Fruit fly (Drosophila melanogaster) Kc167 (cell line): ENCODE measurements around the gene Wnt10.

Experiments
- Myc ChIP-seq: fragments of >200 bp; optimal IDR thresholded peaks from 2 replicates; lab custom pipeline; 2017; ENCODE audit warnings: missing external identifiers
- Sin3A ChIP-seq: fragments of >200 bp; optimal IDR thresholded peaks from 2 replicates; lab custom pipeline; 2018; ENCODE audit warnings: missing external identifiers
- h ChIP-seq: fragments of >200 bp; optimal IDR thresholded peaks from 3 replicates; lab custom pipeline; 2018; ENCODE audit warnings: missing external identifiers
- insv ChIP-seq: fragments of >200 bp; optimal IDR thresholded peaks from 3 replicates; lab custom pipeline; 2018; ENCODE audit warnings: missing external identifiers
- psq ChIP-seq: fragments of >200 bp; optimal IDR thresholded peaks from 2 replicates; lab custom pipeline; 2017; ENCODE audit warnings: missing external identifiers
- ttk ChIP-seq: sonication (Bioruptor generic); optimal IDR thresholded peaks from 2 replicates; lab custom pipeline; 2017; ENCODE audit warnings: missing external identifiers

- TF ChIP-seq ttk (lab: Kevin White, UChicago) = no peak
- no peak for TF ChIP-seq h (lab: Kevin White, UChicago)
- TF ChIP-seq insv (lab: Kevin White, UChicago) = no peak
- TF ChIP-seq Sin3A (lab: Kevin White, UChicago) = no peak
- no peak for TF ChIP-seq psq (lab: Kevin White, UChicago)
- TF ChIP-seq Myc = no peak
These were observed at the start of gene Wnt10 for dm6 chr2L:7363079-7363478.
